Fruit fly (Drosophila melanogaster) whole organism, adult: ENCODE measurements around the gene nuf.

Experiments used
- CG33017 ChIP-seq: fragments of 200-800 bp; sonication (Bioruptor generic); optimal IDR thresholded peaks from 2 replicates; lab custom pipeline; 2018; ENCODE audit warnings: missing biosample characterization, mild to moderate bottlenecking, missing genetic modification characterization, moderate library complexity
- cnc ChIP-seq, 2 experiments: fragments of >200 bp; optimal IDR thresholded peaks; 2 replicates each; lab custom pipeline; 2017
- ovo ChIP-seq: fragments of 200-800 bp; sonication (Bioruptor generic); optimal IDR thresholded peaks from 2 replicates; lab custom pipeline; 2016; ENCODE audit warnings: missing biosample characterization, missing genetic modification characterization

DNA sequence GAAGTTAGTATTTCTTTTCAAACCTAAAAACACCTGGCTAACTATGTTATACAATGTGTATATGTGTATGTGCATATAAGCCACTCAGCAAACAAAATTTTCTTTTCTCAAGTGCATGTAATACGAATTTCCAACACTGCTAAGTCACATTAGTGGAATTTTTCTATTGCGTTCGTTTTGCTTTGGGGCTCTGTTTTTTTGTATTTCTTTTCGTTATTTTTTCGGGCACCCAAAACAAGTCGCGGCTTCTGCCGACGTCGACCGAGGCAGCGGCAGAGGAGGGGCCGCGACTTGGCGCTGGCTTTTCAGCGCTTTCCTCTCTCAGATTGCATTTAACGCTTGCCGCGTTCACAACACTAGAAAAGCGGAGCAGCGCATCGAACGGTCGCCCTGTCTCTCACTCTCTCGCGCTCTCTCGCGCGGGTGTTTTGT is 28.8 kb downstream of the nuf start:
- no peak for TF ChIP-seq cnc (optimal IDR thresholded peaks at IDR 0.05; lab: Kevin White, UChicago)
- TF ChIP-seq CG33017: no peak
- no peak for TF ChIP-seq ovo (GFP tag; lab: Kevin White, UChicago)
